Worm (Caenorhabditis elegans) whole organism, L1 larva: ENCODE results near the gene C33D9.8.

ENCODE experiments used
- alr-1 ChIP-seq: fragments of 200-800 bp; sonication (Bioruptor generic); optimal IDR thresholded peaks from 2 replicates; lab custom pipeline; 2018; ENCODE audit warnings: borderline replicate concordance, mild to moderate bottlenecking, missing genetic modification characterization, missing compliant biosample characterization
- ceh-63 ChIP-seq: fragments of 200-800 bp; sonication (Bioruptor generic); optimal IDR thresholded peaks from 2 replicates; lab custom pipeline; 2018; ENCODE audit warnings: mild to moderate bottlenecking, missing genetic modification characterization, missing compliant biosample characterization
- ceh-8 ChIP-seq: fragments of 200-800 bp; sonication (Bioruptor generic); optimal IDR thresholded peaks from 2 replicates; lab custom pipeline; 2018; ENCODE audit warnings: mild to moderate bottlenecking, missing genetic modification characterization, moderate library complexity, missing compliant biosample characterization
- ceh-88 ChIP-seq: fragments of 200-800 bp; sonication (Bioruptor generic); IDR thresholded peaks from 2 replicates; pipeline ENCODE4 v1.3.6; 2022; ENCODE audit warnings: missing genetic modification characterization, missing compliant biosample characterization
- ces-1 ChIP-seq: fragments of 150-350 bp; optimal IDR thresholded peaks from 2 replicates; lab custom pipeline; 2014; ENCODE audit warnings: missing biosample characterization, missing genetic modification reagents, missing genetic modification characterization
- dpl-1 ChIP-seq, 3 experiments: fragments of 150-350 bp in 2 of 3; sonication (generic microtip) in 1 of 3; optimal IDR thresholded peaks; 2 replicates each; lab custom pipeline; 2014 to 2017; ENCODE audit warnings: missing biosample characterization in 3 of 3, missing genetic modification characterization in 3 of 3, missing genetic modification reagents in 3 of 3
- efl-1 ChIP-seq, 4 experiments: fragments of 150-350 bp; optimal IDR thresholded peaks in 3 of 4; peaks in 1 of 4; 1 replicate in 1 of 4; 2 replicates in 3 of 4; lab custom pipeline; 2014; ENCODE audit warnings: missing biosample characterization in 2 of 4, missing genetic modification characterization in 2 of 4, missing genetic modification reagents in 2 of 4
- elt-2 ChIP-seq: sonication (generic microtip); optimal IDR thresholded peaks from 2 replicates; lab custom pipeline; 2016; ENCODE audit warnings: missing genetic modification characterization, mild to moderate bottlenecking, inconsistent platforms, missing compliant biosample characterization, missing genetic modification reagents
- elt-3 ChIP-seq, 6 experiments: fragments of 150-350 bp in 1 of 6; sonication (generic microtip); optimal IDR thresholded peaks; 2 replicates each; lab custom pipeline; 2017 to 2018; ENCODE audit warnings: missing biosample characterization in 6 of 6, missing genetic modification characterization in 6 of 6, inconsistent platforms in 1 of 6
- fkh-10 ChIP-seq: sonication (generic microtip); optimal IDR thresholded peaks from 2 replicates; lab custom pipeline; 2017; ENCODE audit warnings: missing biosample characterization, missing genetic modification reagents, missing genetic modification characterization
- fkh-4 ChIP-seq: sonication (generic microtip); optimal IDR thresholded peaks from 2 replicates; lab custom pipeline; 2016; ENCODE audit warnings: missing compliant biosample characterization, missing genetic modification characterization, borderline replicate concordance
- hlh-17 ChIP-seq: fragments of 200-800 bp; sonication (Bioruptor generic); optimal IDR thresholded peaks from 2 replicates; lab custom pipeline; 2018; ENCODE audit warnings: missing genetic modification characterization, mild to moderate bottlenecking, missing compliant biosample characterization, moderate library complexity, borderline replicate concordance
- hlh-4 ChIP-seq: sonication (generic microtip); optimal IDR thresholded peaks from 2 replicates; lab custom pipeline; 2016; ENCODE audit warnings: mild to moderate bottlenecking, missing genetic modification characterization, missing compliant biosample characterization
- isw-1 ChIP-seq: fragments of 200-800 bp; sonication (Bioruptor generic); IDR thresholded peaks from 2 replicates; pipeline ENCODE4 v1.3.6; 2022; ENCODE audit warnings: missing genetic modification characterization, missing compliant biosample characterization
- jun-1 ChIP-seq: fragments of 150-350 bp; optimal IDR thresholded peaks from 2 replicates; lab custom pipeline; 2014; ENCODE audit warnings: missing biosample characterization, missing genetic modification reagents, missing genetic modification characterization
- lin-13 ChIP-seq: fragments of 150-350 bp; optimal IDR thresholded peaks from 2 replicates; lab custom pipeline; 2014; ENCODE audit warnings: missing biosample characterization, missing genetic modification reagents, missing genetic modification characterization
- lin-35 ChIP-seq, 2 experiments: fragments of 150-350 bp; optimal IDR thresholded peaks; 2 replicates each; lab custom pipeline; 2014; ENCODE audit warnings: missing biosample characterization in 2 of 2, missing genetic modification characterization in 2 of 2, missing genetic modification reagents in 2 of 2
- lir-3 ChIP-seq: sonication (generic microtip); optimal IDR thresholded peaks from 2 replicates; lab custom pipeline; 2016; ENCODE audit warnings: mild to moderate bottlenecking, missing genetic modification characterization, moderate library complexity, missing compliant biosample characterization; ENCODE audit not compliant: poor library complexity
- mab-9 ChIP-seq: fragments of 200-800 bp; sonication (Bioruptor generic); IDR thresholded peaks from 2 replicates; pipeline ENCODE4 v1.3.6; 2022; ENCODE audit warnings: missing genetic modification reagents, missing genetic modification characterization, missing compliant biosample characterization
- nhr-20 ChIP-seq: sonication (generic microtip); optimal IDR thresholded peaks from 2 replicates; lab custom pipeline; 2016; ENCODE audit warnings: mild to moderate bottlenecking, missing genetic modification characterization, missing compliant biosample characterization
- nhr-28 ChIP-seq: fragments of 150-350 bp; optimal IDR thresholded peaks from 2 replicates; lab custom pipeline; 2014; ENCODE audit warnings: missing biosample characterization, missing genetic modification characterization
- nhr-76 ChIP-seq: sonication (generic microtip); optimal IDR thresholded peaks from 2 replicates; lab custom pipeline; 2017; ENCODE audit warnings: missing biosample characterization, missing genetic modification characterization
- nhr-85 ChIP-seq: sonication (generic microtip); peaks from one replicate; lab custom pipeline; 2016; ENCODE audit warnings: missing genetic modification characterization, inconsistent platforms, missing compliant biosample characterization
- nhr-90 ChIP-seq: sonication (generic microtip); optimal IDR thresholded peaks from 2 replicates; lab custom pipeline; 2016; ENCODE audit warnings: mild to moderate bottlenecking, missing genetic modification characterization, missing compliant biosample characterization; ENCODE audit not compliant: poor library complexity
- pag-3 ChIP-seq: sonication (generic microtip); optimal IDR thresholded peaks from 2 replicates; lab custom pipeline; 2017; ENCODE audit warnings: missing genetic modification characterization, mild to moderate bottlenecking, missing compliant biosample characterization, antibody characterized with exemption, borderline replicate concordance; ENCODE audit not compliant: insufficient read depth
- sptf-1 ChIP-seq: fragments of 150-350 bp; optimal IDR thresholded peaks from 2 replicates; lab custom pipeline; 2014; ENCODE audit warnings: missing biosample characterization, missing genetic modification characterization
- swsn-7 ChIP-seq: sonication (generic microtip); optimal IDR thresholded peaks from 2 replicates; lab custom pipeline; 2016; ENCODE audit warnings: missing genetic modification characterization, missing compliant biosample characterization
- tbx-2 ChIP-seq: sonication (generic microtip); optimal IDR thresholded peaks from 2 replicates; lab custom pipeline; 2016; ENCODE audit warnings: missing genetic modification characterization, missing compliant biosample characterization
- unc-30 ChIP-seq: sonication (generic microtip); optimal IDR thresholded peaks from 2 replicates; lab custom pipeline; 2017; ENCODE audit warnings: missing biosample characterization, missing genetic modification characterization
- unc-86 ChIP-seq: sonication (generic microtip); optimal IDR thresholded peaks from 2 replicates; lab custom pipeline; 2016; ENCODE audit warnings: missing genetic modification characterization, missing compliant biosample characterization
- unc-98 ChIP-seq: fragments of 200-800 bp; sonication (Bioruptor generic); IDR thresholded peaks from 2 replicates; pipeline ENCODE4 v1.3.6; 2022; ENCODE audit warnings: missing genetic modification characterization, missing compliant biosample characterization
- vab-15 ChIP-seq: sonication (generic microtip); optimal IDR thresholded peaks from 2 replicates; lab custom pipeline; 2017; ENCODE audit warnings: missing genotype, mild to moderate bottlenecking, missing genetic modification characterization, missing compliant biosample characterization
- zag-1 ChIP-seq: fragments of 150-350 bp; optimal IDR thresholded peaks from 2 replicates; lab custom pipeline; 2014; ENCODE audit warnings: missing biosample characterization, missing genetic modification characterization
- zip-4 ChIP-seq: fragments of 200-800 bp; sonication (Bioruptor generic); optimal IDR thresholded peaks from 2 replicates; lab custom pipeline; 2018; ENCODE audit warnings: mild to moderate bottlenecking, missing genetic modification characterization, moderate library complexity, missing compliant biosample characterization
- ztf-11 ChIP-seq, 2 experiments: sonication (generic microtip); optimal IDR thresholded peaks; 2 replicates each; lab custom pipeline; 2016 to 2017; ENCODE audit warnings: missing genetic modification characterization in 2 of 2, missing biosample characterization in 1 of 2, missing compliant biosample characterization in 1 of 2
- ztf-4 ChIP-seq: fragments of 150-350 bp; optimal IDR thresholded peaks from 2 replicates; lab custom pipeline; 2014; ENCODE audit warnings: missing biosample characterization, missing genetic modification characterization

C33D9.8 gene

ce11 chrIV:8757729-8758128, 28.8 kb downstream of the C33D9.8 start (continued):
- TF ChIP-seq vab-15 (tag; lab: Kevin White, UChicago) (no peak), dpl-1 (GFP tag; optimal IDR thresholded peaks at IDR 0.05; lab: Kevin White, UChicago) (no peak), ceh-63 (GFP tag; lab: Kevin White, UChicago) (no peak), unc-30 (tag; lab: Kevin White, UChicago) (no peak), fkh-4 (tag; lab: Kevin White, UChicago) (no peak), nhr-76 (tag; lab: Kevin White, UChicago) (no peak), unc-98 (GFP tag; lab: Robert Waterston, UW) (no peak), ceh-8 (GFP tag; lab: Kevin White, UChicago) (no peak), lir-3 (tag; lab: Kevin White, UChicago) (no peak), jun-1 (tag; lab: Kevin White, UChicago) (no peak), ztf-4 (no peak), elt-2 (tag; lab: Kevin White, UChicago) (peak; percentile 69), nhr-85 (tag; lab: Kevin White, UChicago) (no peak), ztf-11 (tag; optimal IDR thresholded peaks at IDR 0.05; lab: Kevin White, UChicago) (no peak)

- no peak for TF ChIP-seq efl-1 (optimal IDR thresholded peaks at IDR 0.05; lab: Kevin White, UChicago)
- TF ChIP-seq efl-1 (GFP tag; optimal IDR thresholded peaks at IDR 0.05 in 1 of 2; lab: Kevin White, UChicago) = peak in 1 of 2 experiments; percentile 28
- no peak for TF ChIP-seq zag-1 (tag; lab: Kevin White, UChicago)
Measured at ce11 chrIV:8754727-8755126, 31.8 kb downstream of the C33D9.8 start, which contains the start of gene elli-1. Gene elli-1 (minus strand): TSS chrIV:8754827.

- no peak for TF ChIP-seq fkh-10
- no peak for TF ChIP-seq unc-98 (GFP tag; lab: Robert Waterston, UW)
Measured at ce11 chrIV:8754146-8754545, 32.4 kb downstream of the C33D9.8 start.

- no peak for TF ChIP-seq tbx-2 (tag; lab: Kevin White, UChicago)
Measured at ce11 chrIV:8752492-8752891, 34.1 kb downstream of the C33D9.8 start.

- TF ChIP-seq elt-3 (tag; optimal IDR thresholded peaks at IDR 0.05; lab: Kevin White, UChicago) = no peak
- TF ChIP-seq efl-1 (optimal IDR thresholded peaks at IDR 0.05; lab: Kevin White, UChicago) = no peak
- peak in 1 of 2 experiments; percentile 24 for TF ChIP-seq efl-1 (GFP tag; optimal IDR thresholded peaks at IDR 0.05 in 1 of 2; lab: Kevin White, UChicago)
- no peak for TF ChIP-seq ceh-63 (GFP tag; lab: Kevin White, UChicago)
- TF ChIP-seq nhr-90 (tag; lab: Kevin White, UChicago) = no peak
- no peak for TF ChIP-seq lin-35 (GFP tag; optimal IDR thresholded peaks at IDR 0.05; lab: Kevin White, UChicago)
- no peak for TF ChIP-seq zip-4 (GFP tag; lab: Kevin White, UChicago)
- TF ChIP-seq hlh-4 (tag; lab: Kevin White, UChicago) = no peak
- TF ChIP-seq ces-1 (GFP tag; lab: Kevin White, UChicago) = no peak
- TF ChIP-seq zag-1 (tag; lab: Kevin White, UChicago) = no peak
Measured at ce11 chrIV:8748967-8749366, 37.6 kb downstream of the C33D9.8 start.

ce11 chrIV:8745591-8746302, 40.8 kb downstream of the C33D9.8 start, which contains the start of the genes F20C5.7 and parg-1:
Gene F20C5.7 (minus strand): TSS chrIV:8745691.
Gene parg-1 (plus strand): TSS chrIV:8746252.
- no peak for TF ChIP-seq nhr-28

- TF ChIP-seq alr-1 (no peak), nhr-20 (tag; lab: Kevin White, UChicago) (peak; percentile 83), ceh-88 (GFP tag; lab: Robert Waterston, UW) (peak; percentile 36; the same call in 1 of the 2 replicates), lin-13 (peak; percentile 72), unc-86 (tag; lab: Kevin White, UChicago) (peak; percentile 67), mab-9 (GFP tag; lab: Robert Waterston, UW) (no peak), pag-3 (tag; lab: Kevin White, UChicago) (no peak), hlh-17 (GFP tag; lab: Kevin White, UChicago) (no peak), isw-1 (peak; percentile 68), sptf-1 (no peak), swsn-7 (tag; lab: Kevin White, UChicago) (peak; percentile 85)
Measured at ce11 chrIV:8743654-8744332, 42.8 kb downstream of the C33D9.8 start, which contains the start of gene F21D5.7. Gene F21D5.7 (minus strand): TSS chrIV:8743704.
